Worm (Caenorhabditis elegans): ENCODE data around the gene pnc-1.

Gene pnc-1

ce11 chrIV:147819-148218 is 36.5 kb upstream of the pnc-1 start, which contains the start of gene col-99:
TSS of gene col-99 (minus strand) at chrIV:147919.
- no peak for TF ChIP-seq ceh-83 (GFP tag; optimal IDR thresholded peaks at IDR 0.05)
- no peak for TF ChIP-seq sem-2 (GFP tag; optimal IDR thresholded peaks at IDR 0.05)
- TF ChIP-seq bed-3 (GFP tag; optimal IDR thresholded peaks at IDR 0.05), result no peak
- no peak for TF ChIP-seq blmp-1 (tag; optimal IDR thresholded peaks at IDR 0.05)
- no peak for TF ChIP-seq zip-8 (tag; optimal IDR thresholded peaks at IDR 0.05)
- TF ChIP-seq M03D4.4 (tag; optimal IDR thresholded peaks at IDR 0.05), result no peak
- no peak for TF ChIP-seq cnd-1 (tag; optimal IDR thresholded peaks at IDR 0.05)
- TF ChIP-seq nhr-28 (tag; optimal IDR thresholded peaks at IDR 0.05), result no peak
- no peak for TF ChIP-seq ces-1 (GFP tag; optimal IDR thresholded peaks at IDR 0.05)
- no peak for TF ChIP-seq ztf-11 (tag; optimal IDR thresholded peaks at IDR 0.05)
- no peak for TF ChIP-seq flh-1 (GFP tag; optimal IDR thresholded peaks at IDR 0.05)
- no peak for TF ChIP-seq mab-5 (tag; optimal IDR thresholded peaks at IDR 0.05)
- TF ChIP-seq lin-32 (GFP tag; optimal IDR thresholded peaks at IDR 0.05), result no peak

- TF ChIP-seq mep-1 (tag; optimal IDR thresholded peaks at IDR 0.05) (no peak), bed-3 (GFP tag; optimal IDR thresholded peaks at IDR 0.05) (no peak), lin-32 (GFP tag; optimal IDR thresholded peaks at IDR 0.05) (no peak), ceh-39 (tag; optimal IDR thresholded peaks at IDR 0.05) (no peak), zip-8 (tag; optimal IDR thresholded peaks at IDR 0.05) (no peak), flh-1 (GFP tag; optimal IDR thresholded peaks at IDR 0.05) (no peak), M03D4.4 (tag; optimal IDR thresholded peaks at IDR 0.05) (no peak), ham-2 (GFP tag; optimal IDR thresholded peaks at IDR 0.05) (no peak), elt-3 (tag; optimal IDR thresholded peaks at IDR 0.05) (no peak), drap-1 (GFP tag; optimal IDR thresholded peaks at IDR 0.05) (no peak), unc-62 (GFP tag; optimal IDR thresholded peaks at IDR 0.05) (no peak), sem-2 (GFP tag; optimal IDR thresholded peaks at IDR 0.05) (no peak), blmp-1 (tag; optimal IDR thresholded peaks at IDR 0.05) (no peak), pha-4 (tag; optimal IDR thresholded peaks at IDR 0.05) (no peak), ceh-43 (GFP tag; optimal IDR thresholded peaks at IDR 0.05) (no peak), ztf-11 (tag; optimal IDR thresholded peaks at IDR 0.05) (no peak), mab-5 (tag; optimal IDR thresholded peaks at IDR 0.05) (no peak), hlh-1 (tag; optimal IDR thresholded peaks at IDR 0.05) (no peak), nhr-28 (tag; optimal IDR thresholded peaks at IDR 0.05) (no peak)
Observed at ce11 chrIV:148756-149155, 35.5 kb upstream of the pnc-1 start.

- TF ChIP-seq elt-1 (tag; optimal IDR thresholded peaks at IDR 0.05; ENCODE audit: borderline replicate concordance, insufficient read depth) (peak; percentile 59), nhr-2 (tag; optimal IDR thresholded peaks at IDR 0.05) (peak; percentile 95), elt-3 (tag; optimal IDR thresholded peaks at IDR 0.05) (no peak), ceh-43 (GFP tag; optimal IDR thresholded peaks at IDR 0.05) (no peak), lsy-2 (tag; optimal IDR thresholded peaks at IDR 0.05) (no peak), flh-1 (GFP tag; optimal IDR thresholded peaks at IDR 0.05) (no peak), unc-120 (tag; optimal IDR thresholded peaks at IDR 0.05; ENCODE audit: poor library complexity, severe bottlenecking) (no peak), unc-62 (GFP tag; optimal IDR thresholded peaks at IDR 0.05) (peak; percentile 12), zip-8 (tag; optimal IDR thresholded peaks at IDR 0.05) (peak; percentile 29)
Observed at ce11 chrIV:149794-150193, 34.5 kb upstream of the pnc-1 start.

- TF ChIP-seq cnd-1 (tag; optimal IDR thresholded peaks at IDR 0.05) (no peak), mls-2 (tag; optimal IDR thresholded peaks at IDR 0.05) (no peak), flh-1 (GFP tag; optimal IDR thresholded peaks at IDR 0.05) (no peak), nhr-28 (tag; optimal IDR thresholded peaks at IDR 0.05) (no peak), ztf-11 (tag; optimal IDR thresholded peaks at IDR 0.05) (no peak), unc-39 (tag; optimal IDR thresholded peaks at IDR 0.05) (no peak), ceh-83 (GFP tag; optimal IDR thresholded peaks at IDR 0.05) (no peak), ceh-39 (tag; optimal IDR thresholded peaks at IDR 0.05) (no peak)
Observed at ce11 chrIV:157809-158208, 26.5 kb upstream of the pnc-1 start, which contains the start of gene gegf-1. TSS of gene gegf-1 (minus strand) at chrIV:157909.

- no peak for TF ChIP-seq nhr-28 (tag; optimal IDR thresholded peaks at IDR 0.05)
- no peak for TF ChIP-seq blmp-1 (tag; optimal IDR thresholded peaks at IDR 0.05)
- no peak for TF ChIP-seq hlh-1 (tag; optimal IDR thresholded peaks at IDR 0.05)
- no peak for TF ChIP-seq snpc-4 (tag; optimal IDR thresholded peaks at IDR 0.05)
- no peak for TF ChIP-seq ceh-39 (tag; optimal IDR thresholded peaks at IDR 0.05)
- TF ChIP-seq unc-62 (GFP tag; optimal IDR thresholded peaks at IDR 0.05), result no peak
- no peak for TF ChIP-seq mab-5 (tag; optimal IDR thresholded peaks at IDR 0.05)
- no peak for TF ChIP-seq bed-3 (GFP tag; optimal IDR thresholded peaks at IDR 0.05)
- TF ChIP-seq elt-3 (tag; optimal IDR thresholded peaks at IDR 0.05), result no peak
- TF ChIP-seq sem-2 (GFP tag; optimal IDR thresholded peaks at IDR 0.05), result no peak
- no peak for TF ChIP-seq nhr-12 (tag; optimal IDR thresholded peaks at IDR 0.05)
- no peak for TF ChIP-seq mep-1 (tag; optimal IDR thresholded peaks at IDR 0.05)
- no peak for TF ChIP-seq lin-32 (GFP tag; optimal IDR thresholded peaks at IDR 0.05)
- no peak for TF ChIP-seq pha-4 (tag; optimal IDR thresholded peaks at IDR 0.05)
- TF ChIP-seq cnd-1 (tag; optimal IDR thresholded peaks at IDR 0.05), result no peak
- TF ChIP-seq elt-1 (tag; optimal IDR thresholded peaks at IDR 0.05; ENCODE audit: borderline replicate concordance, insufficient read depth), result no peak
Observed at ce11 chrIV:158662-159061, 25.6 kb upstream of the pnc-1 start, which contains the start of gene Y38C1AA.7. TSS of gene Y38C1AA.7 (plus strand) at chrIV:158962.

Data from whole organism, mixed stage, embryonic.